Worm (Caenorhabditis elegans) whole organism, L3 larva: ENCODE data around the gene srsx-16.

Experiments
- R02D3.7 ChIP-seq: fragments of 150-350 bp; optimal IDR thresholded peaks from 2 replicates; lab custom pipeline; 2014; ENCODE audit warnings: missing biosample characterization, missing genetic modification characterization
- ZK546.5 ChIP-seq: sonication (generic microtip); optimal IDR thresholded peaks from 2 replicates; lab custom pipeline; 2017; ENCODE audit warnings: missing biosample characterization, missing genetic modification characterization
- aly-2 ChIP-seq: fragments of 150-350 bp; optimal IDR thresholded peaks from 2 replicates; lab custom pipeline; 2014; ENCODE audit warnings: missing biosample characterization, missing genetic modification characterization
- ama-1 ChIP-seq: fragments of 150-350 bp; optimal IDR thresholded peaks from 2 replicates; lab custom pipeline; 2018
- ceh-16 ChIP-seq: sonication (generic microtip); optimal IDR thresholded peaks from 2 replicates; lab custom pipeline; 2017; ENCODE audit warnings: missing biosample characterization, missing genetic modification characterization
- ceh-82 ChIP-seq: fragments of 150-350 bp; optimal IDR thresholded peaks from 2 replicates; lab custom pipeline; 2014; ENCODE audit warnings: missing biosample characterization, missing genetic modification characterization
- daf-12 ChIP-seq: fragments of 150-350 bp; optimal IDR thresholded peaks from 2 replicates; lab custom pipeline; 2014; ENCODE audit warnings: missing biosample characterization, missing genetic modification reagents, missing genetic modification characterization
- egl-27 ChIP-seq: sonication (generic microtip); optimal IDR thresholded peaks from 4 replicates; lab custom pipeline; 2017; ENCODE audit warnings: missing biosample characterization, missing genetic modification reagents, missing genetic modification characterization
- egl-5 ChIP-seq: fragments of 150-350 bp; optimal IDR thresholded peaks from 2 replicates; lab custom pipeline; 2017; ENCODE audit warnings: missing biosample characterization, missing genetic modification reagents, missing genetic modification characterization, inconsistent platforms
- elt-1 ChIP-seq: fragments of 150-350 bp; optimal IDR thresholded peaks from 2 replicates; lab custom pipeline; 2014; ENCODE audit warnings: missing biosample characterization, missing genetic modification characterization
- elt-2 ChIP-seq: sonication (generic microtip); optimal IDR thresholded peaks from 2 replicates; lab custom pipeline; 2016; ENCODE audit warnings: missing genetic modification reagents, mild to moderate bottlenecking, missing genetic modification characterization, missing compliant biosample characterization
- fkh-10 ChIP-seq: sonication (generic microtip); optimal IDR thresholded peaks from 2 replicates; lab custom pipeline; 2017; ENCODE audit warnings: missing biosample characterization, missing genetic modification reagents, missing genetic modification characterization
- fkh-2 ChIP-seq: fragments of 150-350 bp; optimal IDR thresholded peaks from 2 replicates; lab custom pipeline; 2014; ENCODE audit warnings: missing biosample characterization, missing genetic modification reagents, missing genetic modification characterization
- jun-1 ChIP-seq: fragments of 150-350 bp; optimal IDR thresholded peaks from 2 replicates; lab custom pipeline; 2014; ENCODE audit warnings: missing biosample characterization, missing genetic modification reagents, missing genetic modification characterization
- lin-39 ChIP-seq: fragments of 150-350 bp; optimal IDR thresholded peaks from 2 replicates; lab custom pipeline; 2018; ENCODE audit warnings: missing biosample characterization, missing genetic modification reagents, missing genetic modification characterization
- lsy-12 ChIP-seq: sonication (generic microtip); optimal IDR thresholded peaks from 2 replicates; lab custom pipeline; 2016; ENCODE audit warnings: mild to moderate bottlenecking, missing genetic modification characterization, missing compliant biosample characterization
- mdl-1 ChIP-seq: fragments of 150-350 bp; optimal IDR thresholded peaks from 2 replicates; lab custom pipeline; 2014; ENCODE audit warnings: missing biosample characterization, missing genetic modification characterization
- nfya-1 ChIP-seq: sonication (generic microtip); optimal IDR thresholded peaks from 2 replicates; lab custom pipeline; 2017; ENCODE audit warnings: missing genetic modification characterization, mild to moderate bottlenecking, missing compliant biosample characterization, antibody characterized with exemption, moderate library complexity; ENCODE audit not compliant: insufficient read depth
- nhr-12 ChIP-seq: fragments of 150-350 bp; optimal IDR thresholded peaks from 2 replicates; lab custom pipeline; 2014; ENCODE audit warnings: missing biosample characterization, missing genetic modification characterization
- nhr-23 ChIP-seq: fragments of 150-350 bp; optimal IDR thresholded peaks from 2 replicates; lab custom pipeline; 2014; ENCODE audit warnings: missing biosample characterization, missing genetic modification reagents, missing genetic modification characterization
- nhr-237 ChIP-seq: fragments of 150-350 bp; optimal IDR thresholded peaks from 2 replicates; lab custom pipeline; 2014; ENCODE audit warnings: missing biosample characterization, missing genetic modification characterization
- nhr-25 ChIP-seq: sonication (generic microtip); optimal IDR thresholded peaks from 2 replicates; lab custom pipeline; 2017; ENCODE audit warnings: missing biosample characterization, missing genetic modification characterization
- nhr-28 ChIP-seq: fragments of 150-350 bp; optimal IDR thresholded peaks from 2 replicates; lab custom pipeline; 2014; ENCODE audit warnings: missing biosample characterization, missing genetic modification characterization
- nhr-43 ChIP-seq: sonication (generic microtip); optimal IDR thresholded peaks from 2 replicates; lab custom pipeline; 2016; ENCODE audit warnings: mild to moderate bottlenecking, missing genetic modification characterization, missing compliant biosample characterization; ENCODE audit not compliant: poor library complexity, severe bottlenecking
- nhr-77 ChIP-seq: fragments of 150-350 bp; optimal IDR thresholded peaks from 2 replicates; lab custom pipeline; 2014; ENCODE audit warnings: missing biosample characterization, missing genetic modification characterization
- pha-4 ChIP-seq: fragments of 150-350 bp; optimal IDR thresholded peaks from 2 replicates; lab custom pipeline; 2014; ENCODE audit warnings: missing biosample characterization, missing genetic modification reagents, missing genetic modification characterization
- pqm-1 ChIP-seq: fragments of 150-350 bp; optimal IDR thresholded peaks from 2 replicates; lab custom pipeline; 2017; ENCODE audit warnings: missing biosample characterization, missing genetic modification characterization, inconsistent platforms
- sea-2 ChIP-seq: fragments of 150-350 bp; sonication (generic microtip); optimal IDR thresholded peaks from 4 replicates; lab custom pipeline; 2014; ENCODE audit warnings: missing biosample characterization, missing genetic modification reagents, missing genetic modification characterization
- skn-1 ChIP-seq: fragments of 150-350 bp; optimal IDR thresholded peaks from 2 replicates; lab custom pipeline; 2014; ENCODE audit warnings: missing biosample characterization, missing genetic modification characterization
- tbx-2 ChIP-seq: sonication (generic microtip); optimal IDR thresholded peaks from 2 replicates; lab custom pipeline; 2016; ENCODE audit warnings: mild to moderate bottlenecking, missing genetic modification characterization, missing compliant biosample characterization
- zag-1 ChIP-seq: fragments of 150-350 bp; optimal IDR thresholded peaks from 2 replicates; lab custom pipeline; 2014; ENCODE audit warnings: missing biosample characterization, missing genetic modification characterization
- ztf-4 ChIP-seq: fragments of 150-350 bp; optimal IDR thresholded peaks from 2 replicates; lab custom pipeline; 2014; ENCODE audit warnings: missing biosample characterization, missing genetic modification characterization

The srsx-16 gene

DNA sequence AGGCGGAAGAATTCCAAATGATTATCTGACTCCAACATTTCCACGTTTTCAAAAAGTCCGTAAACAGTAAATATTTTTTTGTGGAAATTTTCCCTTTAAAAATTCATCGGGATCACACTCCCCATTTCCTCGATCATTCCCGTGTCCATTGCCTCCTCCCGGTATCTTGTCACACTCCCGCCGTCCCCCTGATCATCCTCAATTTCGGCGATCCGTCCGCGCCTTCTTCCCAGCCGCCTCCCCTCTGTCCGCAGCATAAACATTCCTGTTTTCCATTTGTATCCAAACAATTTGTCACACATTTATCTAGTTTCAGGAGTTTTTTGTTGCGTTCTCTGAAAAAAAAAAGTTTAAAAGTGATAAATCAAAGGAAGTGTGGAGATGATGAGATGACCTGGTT is 26.6 kb downstream of the srsx-16 start:
- TF ChIP-seq nhr-43 (peak; percentile 4), nhr-237 (tag; lab: Kevin White, UChicago) (no peak)
- TF ChIP-seq, all 47 proteins: peak for 1

DNA sequence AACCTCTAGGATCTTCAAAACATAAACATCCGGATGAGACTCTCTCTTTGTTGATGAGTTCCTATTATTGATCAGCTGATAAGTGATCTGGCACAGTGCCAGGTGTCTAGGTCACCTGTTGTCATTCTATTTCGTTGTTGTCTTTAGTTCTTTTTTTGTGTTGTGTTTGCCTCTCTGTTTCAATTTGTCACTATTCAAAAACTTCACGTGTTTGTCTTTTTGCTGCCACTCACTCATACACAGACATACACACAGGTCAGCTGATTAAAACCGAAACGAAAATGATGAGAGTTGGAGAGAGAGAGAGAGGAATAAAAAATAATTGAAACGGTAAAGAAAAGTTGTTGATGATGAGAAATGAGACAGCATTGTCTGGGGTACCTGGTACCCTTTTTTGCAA is 28.4 kb downstream of the srsx-16 start:
- TF ChIP-seq nhr-77 (tag; lab: Kevin White, UChicago) (no peak), mdl-1 (tag; lab: Kevin White, UChicago) (no peak), tbx-2 (peak; percentile 3), daf-12 (tag; lab: Kevin White, UChicago) (no peak), lin-39 (peak; percentile 42), elt-2 (peak; percentile 87), elt-1 (tag; lab: Kevin White, UChicago) (no peak), pqm-1 (tag; lab: Kevin White, UChicago) (peak; percentile 94), ceh-82 (tag; lab: Kevin White, UChicago) (no peak), sea-2 (GFP tag; lab: Kevin White, UChicago) (no peak), nhr-12 (tag; lab: Kevin White, UChicago) (no peak), fkh-10 (no peak), ceh-16 (tag; lab: Kevin White, UChicago) (no peak), lsy-12 (tag; lab: Kevin White, UChicago) (peak; percentile 64), ztf-4 (tag; lab: Kevin White, UChicago) (no peak), ama-1 (lab: Kevin White, UChicago) (no peak), R02D3.7 (no peak), egl-5 (tag; lab: Kevin White, UChicago) (peak; percentile 25), nhr-23 (tag; lab: Kevin White, UChicago) (peak; percentile 64), skn-1 (tag; lab: Kevin White, UChicago) (peak; percentile 71), zag-1 (tag; lab: Kevin White, UChicago) (no peak), ZK546.5 (tag; lab: Kevin White, UChicago) (no peak), nhr-25 (tag; lab: Kevin White, UChicago) (peak; percentile 77), nfya-1 (tag; lab: Kevin White, UChicago) (peak; percentile 54), pha-4 (tag; lab: Kevin White, UChicago) (peak; percentile 99), nhr-43 (peak; percentile 14), jun-1 (tag; lab: Kevin White, UChicago) (peak; percentile 85), nhr-28 (tag; lab: Kevin White, UChicago) (no peak)
- TF ChIP-seq, all 47 proteins: peak for 13

DNA sequence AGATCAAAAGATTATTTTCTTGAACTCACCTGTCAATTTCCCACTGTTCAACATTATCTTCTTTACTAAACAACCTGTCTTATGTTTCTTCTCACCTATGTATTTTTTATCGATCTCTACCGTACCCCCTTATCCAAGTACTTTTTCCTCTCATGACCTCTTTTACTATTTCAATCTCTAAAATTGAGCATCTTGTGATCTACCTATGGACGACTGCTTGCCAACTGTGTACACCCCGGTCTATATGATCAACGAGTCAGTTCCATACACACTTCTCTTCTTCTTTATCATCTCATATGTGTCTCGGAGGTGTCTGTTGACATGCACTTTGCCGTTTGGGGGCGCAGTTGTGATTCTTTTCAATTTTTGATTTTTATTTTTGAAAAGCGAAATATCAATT is 29.4 kb downstream of the srsx-16 start:
- TF ChIP-seq skn-1 (tag; lab: Kevin White, UChicago) (no peak), jun-1 (tag; lab: Kevin White, UChicago) (peak; percentile 50), pha-4 (tag; lab: Kevin White, UChicago) (peak; percentile 98), elt-1 (tag; lab: Kevin White, UChicago) (no peak), elt-2 (peak; percentile 70), pqm-1 (tag; lab: Kevin White, UChicago) (peak; percentile 84), nfya-1 (tag; lab: Kevin White, UChicago) (peak; percentile 33)

DNA sequence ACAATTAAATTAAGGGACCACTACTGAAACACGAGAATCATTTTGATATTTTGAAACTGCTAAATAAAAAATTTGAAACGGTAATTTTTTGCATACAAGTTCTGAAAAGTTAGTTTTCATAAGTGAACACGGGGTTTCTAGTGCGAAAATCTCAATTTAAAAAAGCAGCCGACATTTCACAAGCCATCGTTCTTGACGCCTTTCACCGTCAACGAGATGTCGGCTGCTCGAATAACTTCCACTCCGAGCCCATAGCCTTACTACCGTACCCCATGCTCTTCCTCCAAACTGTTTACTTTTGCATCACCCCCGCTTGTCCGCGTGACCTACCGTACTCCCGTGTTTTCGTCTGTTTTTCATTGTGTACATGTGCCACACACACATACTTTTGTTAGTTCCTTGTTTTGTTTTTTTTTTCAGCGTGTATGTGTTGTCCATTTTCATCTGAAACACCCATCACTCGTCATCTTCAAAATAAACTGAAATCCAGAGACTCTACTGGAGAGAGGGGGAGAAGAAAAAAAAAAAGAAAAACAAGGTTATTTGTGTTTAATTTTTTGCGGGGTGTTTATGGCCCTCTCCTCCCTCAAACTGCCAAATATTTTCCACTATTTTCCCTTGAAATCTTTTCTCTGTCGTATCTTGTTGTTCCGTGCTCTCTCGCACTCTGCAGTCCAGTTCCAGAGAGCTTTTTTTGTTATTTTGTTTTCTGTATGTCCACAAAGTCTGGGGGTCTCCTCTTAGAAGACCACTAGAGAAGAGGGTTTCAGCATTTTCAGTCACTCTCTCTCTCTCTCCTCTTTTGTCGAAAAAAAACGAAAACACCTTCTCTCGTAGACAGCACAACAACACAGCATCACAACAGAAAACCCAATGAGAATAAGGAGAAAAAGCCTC is 31.3 kb downstream of the srsx-16 start:
- TF ChIP-seq pha-4 (tag; lab: Kevin White, UChicago) (peak; percentile 91), skn-1 (tag; lab: Kevin White, UChicago) (no peak)

DNA sequence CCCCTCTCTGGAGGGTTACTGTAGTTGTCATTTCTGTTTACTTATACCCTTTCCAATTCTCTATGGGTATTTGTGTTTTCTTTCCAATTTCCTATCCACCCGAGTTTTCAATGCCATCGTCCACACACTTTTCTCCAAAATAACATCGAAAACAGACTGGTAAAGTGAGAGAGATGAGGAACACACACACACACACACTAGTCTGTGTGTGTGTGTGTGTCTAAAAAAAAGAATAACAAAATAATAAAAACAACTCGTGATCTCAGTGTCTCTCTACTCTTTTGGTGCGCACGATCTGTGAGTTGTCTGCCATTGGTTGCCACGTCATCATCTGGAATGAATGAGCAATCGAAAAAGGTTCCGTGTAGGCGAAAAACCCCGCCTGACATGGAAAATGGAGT is 33.2 kb downstream of the srsx-16 start:
- no peak for TF ChIP-seq aly-2
- no peak for TF ChIP-seq egl-27 (tag; lab: Kevin White, UChicago)
- no peak for TF ChIP-seq elt-1 (tag; lab: Kevin White, UChicago)
- no peak for TF ChIP-seq R02D3.7
- TF ChIP-seq nfya-1 (tag; lab: Kevin White, UChicago), result peak; percentile 3
- no peak for TF ChIP-seq nhr-25 (tag; lab: Kevin White, UChicago)
- TF ChIP-seq daf-12 (tag; lab: Kevin White, UChicago), result no peak
- TF ChIP-seq fkh-10, result no peak
- TF ChIP-seq fkh-2, result no peak
- peak; percentile 66 for TF ChIP-seq pha-4 (tag; lab: Kevin White, UChicago)
